Worm (Caenorhabditis elegans): ENCODE results near the gene T05A1.5.
"Not testable (repeated sequence)": the region's sequence is repeated elsewhere in the genome, so short reads cannot be mapped to it uniquely, and the experiment has no call there.

- not testable (repeated sequence) for TF ChIP-seq Y22D7AL.16 (tag; optimal IDR thresholded peaks at IDR 0.05); tbx-2 (tag; optimal IDR thresholded peaks at IDR 0.05); hlh-30 (tag; optimal IDR thresholded peaks at IDR 0.05; ENCODE audit: insufficient read depth); sox-4 (tag; optimal IDR thresholded peaks at IDR 0.05); npax-4 (tag; optimal IDR thresholded peaks at IDR 0.05); unc-42 (tag; optimal IDR thresholded peaks at IDR 0.05); pqm-1 (tag; optimal IDR thresholded peaks at IDR 0.05); pag-3 (tag; optimal IDR thresholded peaks at IDR 0.05; ENCODE audit: borderline replicate concordance)
These were observed 49.8 kb downstream of the T05A1.5 start, which contains the start of the genes F27C8.3 and F27C8.2 for ce11 chrIV:9595779-9596406.

All from whole organism, late embryonic.